Worm (Caenorhabditis elegans) whole organism, young adult: ENCODE data around the gene spp-3.

ENCODE experiments used
- B0035.1 ChIP-seq: sonication (generic microtip); optimal IDR thresholded peaks from 2 replicates; lab custom pipeline; 2016; ENCODE audit warnings: missing genetic modification characterization, mild to moderate bottlenecking, missing compliant biosample characterization, missing genotype, missing genetic modification reagents
- B0261.1 ChIP-seq: sonication (generic microtip); optimal IDR thresholded peaks from 2 replicates; lab custom pipeline; 2016; ENCODE audit warnings: mild to moderate bottlenecking, missing genetic modification characterization, moderate library complexity, missing compliant biosample characterization
- B0336.3 ChIP-seq: fragments of 200-800 bp; sonication (Bioruptor generic); IDR thresholded peaks from 2 replicates; pipeline ENCODE4 v1.3.6; 2022; ENCODE audit warnings: missing genetic modification characterization, missing compliant biosample characterization
- D2030.7 ChIP-seq: fragments of 200-800 bp; sonication (Bioruptor generic); IDR thresholded peaks from 2 replicates; pipeline ENCODE4 v1.3.6; 2022; ENCODE audit warnings: missing genetic modification reagents, missing genetic modification characterization, missing compliant biosample characterization
- F23B12.7 ChIP-seq: sonication (generic microtip); optimal IDR thresholded peaks from 2 replicates; lab custom pipeline; 2017; ENCODE audit warnings: missing genetic modification characterization, mild to moderate bottlenecking, missing compliant biosample characterization, antibody characterized with exemption, moderate library complexity; ENCODE audit not compliant: insufficient read depth
- F33H1.4 ChIP-seq: fragments of 200-800 bp; sonication (Bioruptor generic); IDR thresholded peaks from 2 replicates; pipeline ENCODE4 v1.3.6; 2022; ENCODE audit warnings: missing genetic modification reagents, missing genetic modification characterization, missing compliant biosample characterization
- F37B4.10 ChIP-seq: fragments of 200-800 bp; sonication (Bioruptor generic); IDR thresholded peaks from 2 replicates; pipeline ENCODE4 v1.3.6; 2022; ENCODE audit warnings: missing genetic modification characterization, missing compliant biosample characterization
- F52B5.7 ChIP-seq: sonication (generic microtip); optimal IDR thresholded peaks from 2 replicates; lab custom pipeline; 2016; ENCODE audit warnings: mild to moderate bottlenecking, missing genetic modification characterization, missing compliant biosample characterization
- K11D2.4 ChIP-seq: fragments of 200-800 bp; sonication (Bioruptor generic); IDR thresholded peaks from 2 replicates; pipeline ENCODE4 v1.3.6; 2022; ENCODE audit warnings: missing genetic modification reagents, missing genetic modification characterization, missing compliant biosample characterization
- K12H6.12 ChIP-seq: fragments of 200-800 bp; sonication (Bioruptor generic); optimal IDR thresholded peaks from 2 replicates; lab custom pipeline; 2018; ENCODE audit warnings: mild to moderate bottlenecking, missing genetic modification characterization, missing compliant biosample characterization
- T26A5.8 ChIP-seq: sonication (generic microtip); optimal IDR thresholded peaks from 2 replicates; lab custom pipeline; 2016; ENCODE audit warnings: missing genetic modification characterization, missing compliant biosample characterization
- Y53F4B.3 ChIP-seq: fragments of 200-800 bp; sonication (Bioruptor generic); IDR thresholded peaks from 2 replicates; pipeline ENCODE4 v1.3.6; 2022; ENCODE audit warnings: missing genetic modification reagents, missing genetic modification characterization, missing compliant biosample characterization
- Y56A3A.18 ChIP-seq: fragments of 200-800 bp; sonication (Bioruptor generic); IDR thresholded peaks from 2 replicates; pipeline ENCODE4 v1.3.6; 2022; ENCODE audit warnings: missing genetic modification reagents, missing genetic modification characterization, missing compliant biosample characterization
- aptf-3 ChIP-seq: fragments of 200-800 bp; sonication (Bioruptor generic); IDR thresholded peaks from 2 replicates; pipeline ENCODE4 v1.3.6; 2022; ENCODE audit warnings: missing genetic modification characterization, missing compliant biosample characterization
- atf-7 ChIP-seq: sonication (generic microtip); optimal IDR thresholded peaks from 2 replicates; lab custom pipeline; 2017; ENCODE audit warnings: mild to moderate bottlenecking, missing genetic modification characterization, missing compliant biosample characterization
- attf-6 ChIP-seq: fragments of 200-800 bp; sonication (Bioruptor generic); IDR thresholded peaks from 2 replicates; pipeline ENCODE4 v1.3.6; 2022; ENCODE audit warnings: missing genetic modification reagents, missing genetic modification characterization, missing compliant biosample characterization
- bed-2 ChIP-seq: fragments of 200-800 bp; sonication (Bioruptor generic); IDR thresholded peaks from 2 replicates; pipeline ENCODE4 v1.3.6; 2022; ENCODE audit warnings: missing genetic modification reagents, missing genetic modification characterization, missing compliant biosample characterization
- cebp-1 ChIP-seq, 2 experiments: fragments of 200-800 bp in 1 of 2; sonication (Bioruptor generic) in 1 of 2; sonication (generic microtip) in 1 of 2; IDR thresholded peaks in 1 of 2; optimal IDR thresholded peaks in 1 of 2; 2 replicates each; pipeline versions ENCODE4 v1.3.6 to Lab custom; 2017 to 2022; ENCODE audit warnings: missing compliant biosample characterization in 2 of 2, missing genetic modification characterization in 2 of 2, mild to moderate bottlenecking in 1 of 2, missing genetic modification reagents in 1 of 2, moderate library complexity in 1 of 2
- ceh-100 ChIP-seq: fragments of 200-800 bp; sonication (Bioruptor generic); IDR thresholded peaks from 2 replicates; pipeline ENCODE4 v1.3.6; 2022; ENCODE audit warnings: missing genetic modification reagents, missing genetic modification characterization, missing compliant biosample characterization
- ceh-27 ChIP-seq: fragments of 200-800 bp; sonication (Bioruptor generic); optimal IDR thresholded peaks from 2 replicates; lab custom pipeline; 2018; ENCODE audit warnings: mild to moderate bottlenecking, missing genetic modification characterization, moderate library complexity, missing compliant biosample characterization
- ceh-40 ChIP-seq: fragments of 200-800 bp; sonication (Bioruptor generic); IDR thresholded peaks from 2 replicates; pipeline ENCODE4 v1.3.6; 2022; ENCODE audit warnings: missing genetic modification characterization, missing compliant biosample characterization
- ceh-58 ChIP-seq: fragments of 200-800 bp; sonication (Bioruptor generic); IDR thresholded peaks from 2 replicates; pipeline ENCODE4 v1.3.6; 2022; ENCODE audit warnings: missing genetic modification characterization, missing compliant biosample characterization
- ceh-79 ChIP-seq: sonication (generic microtip); optimal IDR thresholded peaks from 2 replicates; lab custom pipeline; 2017; ENCODE audit warnings: mild to moderate bottlenecking, missing genetic modification characterization, missing compliant biosample characterization
- dpl-1 ChIP-seq: fragments of 150-350 bp; optimal IDR thresholded peaks from 2 replicates; lab custom pipeline; 2014; ENCODE audit warnings: missing biosample characterization, missing genetic modification reagents, missing genetic modification characterization
- efl-1 ChIP-seq: fragments of 150-350 bp; optimal IDR thresholded peaks from 2 replicates; lab custom pipeline; 2014; ENCODE audit warnings: missing biosample characterization, missing genetic modification reagents, missing genetic modification characterization
- egl-44 ChIP-seq: fragments of 200-800 bp; sonication (Bioruptor generic); IDR thresholded peaks from 2 replicates; pipeline ENCODE4 v1.3.6; 2022; ENCODE audit warnings: missing genetic modification reagents, missing genetic modification characterization, missing compliant biosample characterization
- egrh-3 ChIP-seq: fragments of 200-800 bp; sonication (Bioruptor generic); IDR thresholded peaks from 2 replicates; pipeline ENCODE4 v1.3.6; 2022; ENCODE audit warnings: missing genetic modification reagents, missing genetic modification characterization, missing compliant biosample characterization
- ekl-4 ChIP-seq: fragments of 200-800 bp; sonication (Bioruptor generic); IDR thresholded peaks from 2 replicates; pipeline ENCODE4 v1.3.6; 2022; ENCODE audit warnings: missing genetic modification reagents, missing genetic modification characterization, missing compliant biosample characterization
- hrde-1 ChIP-seq: sonication (generic microtip); optimal IDR thresholded peaks from 2 replicates; lab custom pipeline; 2016; ENCODE audit warnings: missing genetic modification characterization, mild to moderate bottlenecking, missing compliant biosample characterization, moderate library complexity, missing genotype, missing genetic modification reagents, borderline replicate concordance
- lin-40 ChIP-seq: sonication (generic microtip); optimal IDR thresholded peaks from 2 replicates; lab custom pipeline; 2016; ENCODE audit warnings: missing genetic modification characterization, mild to moderate bottlenecking, missing compliant biosample characterization, missing genotype, missing genetic modification reagents
- lsl-1 ChIP-seq: fragments of 200-800 bp; sonication (Bioruptor generic); optimal IDR thresholded peaks from 2 replicates; lab custom pipeline; 2018; ENCODE audit warnings: mild to moderate bottlenecking, missing genetic modification characterization, moderate library complexity, missing compliant biosample characterization
- lsy-27 ChIP-seq: sonication (generic microtip); optimal IDR thresholded peaks from 2 replicates; lab custom pipeline; 2017; ENCODE audit warnings: missing genetic modification characterization, mild to moderate bottlenecking, missing compliant biosample characterization, antibody characterized with exemption, missing genotype, borderline replicate concordance; ENCODE audit not compliant: insufficient read depth
- madf-3 ChIP-seq: fragments of 200-800 bp; sonication (Bioruptor generic); IDR thresholded peaks from 2 replicates; pipeline ENCODE4 v1.3.6; 2022; ENCODE audit warnings: missing genetic modification reagents, missing genetic modification characterization, missing compliant biosample characterization
- madf-6 ChIP-seq: fragments of 200-800 bp; sonication (Bioruptor generic); IDR thresholded peaks from 2 replicates; pipeline ENCODE4 v1.3.6; 2022; ENCODE audit warnings: missing genetic modification reagents, missing genetic modification characterization, missing compliant biosample characterization
- madf-8 ChIP-seq: fragments of 200-800 bp; sonication (Bioruptor generic); conservative IDR thresholded peaks from 2 replicates; pipeline ENCODE4 v1.3.6; 2022; ENCODE audit warnings: missing genetic modification reagents, missing genetic modification characterization, missing compliant biosample characterization
- mcd-1 ChIP-seq: fragments of 200-800 bp; sonication (Bioruptor generic); IDR thresholded peaks from 2 replicates; pipeline ENCODE4 v1.3.6; 2022; ENCODE audit warnings: missing genetic modification reagents, missing genetic modification characterization, missing compliant biosample characterization
- mxl-1 ChIP-seq: sonication (generic microtip); optimal IDR thresholded peaks from 2 replicates; lab custom pipeline; 2016; ENCODE audit warnings: missing genetic modification characterization, missing compliant biosample characterization
- nhr-120 ChIP-seq: fragments of 200-800 bp; sonication (Bioruptor generic); IDR thresholded peaks from 2 replicates; pipeline ENCODE4 v1.3.6; 2022; ENCODE audit warnings: missing genetic modification characterization, missing compliant biosample characterization
- nhr-27 ChIP-seq: fragments of 200-800 bp; sonication (Bioruptor generic); optimal IDR thresholded peaks from 2 replicates; lab custom pipeline; 2018; ENCODE audit warnings: mild to moderate bottlenecking, missing genetic modification characterization, moderate library complexity, missing compliant biosample characterization
- repo-1 ChIP-seq: sonication (generic microtip); optimal IDR thresholded peaks from 2 replicates; lab custom pipeline; 2017; ENCODE audit warnings: mild to moderate bottlenecking, missing genetic modification characterization, missing compliant biosample characterization
- sdz-38 ChIP-seq: sonication (generic microtip); optimal IDR thresholded peaks from 2 replicates; lab custom pipeline; 2016; ENCODE audit warnings: missing genotype, missing genetic modification characterization, missing compliant biosample characterization
- somi-1 ChIP-seq: fragments of 200-800 bp; sonication (Bioruptor generic); optimal IDR thresholded peaks from 2 replicates; lab custom pipeline; 2018; ENCODE audit warnings: mild to moderate bottlenecking, missing genetic modification characterization, missing compliant biosample characterization
- tbx-9 ChIP-seq: sonication (generic microtip); optimal IDR thresholded peaks from 2 replicates; lab custom pipeline; 2016; ENCODE audit warnings: borderline replicate concordance, missing genetic modification characterization, inconsistent platforms, missing compliant biosample characterization
- unc-130 ChIP-seq: sonication (generic microtip); optimal IDR thresholded peaks from 2 replicates; lab custom pipeline; 2016; ENCODE audit warnings: missing genetic modification reagents, missing genetic modification characterization, missing compliant biosample characterization
- xnd-1 ChIP-seq: sonication (generic microtip); optimal IDR thresholded peaks from 2 replicates; lab custom pipeline; 2016; ENCODE audit warnings: missing genotype, missing genetic modification reagents, missing genetic modification characterization, missing compliant biosample characterization
- zfh-2 ChIP-seq: fragments of 200-800 bp; sonication (Bioruptor generic); conservative IDR thresholded peaks from 2 replicates; pipeline ENCODE4 v1.3.6; 2022; ENCODE audit warnings: missing genetic modification reagents, missing genetic modification characterization, missing compliant biosample characterization
- ztf-18 ChIP-seq: sonication (generic microtip); optimal IDR thresholded peaks from 2 replicates; lab custom pipeline; 2016; ENCODE audit warnings: missing genotype, mild to moderate bottlenecking, missing genetic modification characterization, missing compliant biosample characterization
- ztf-22 ChIP-seq: fragments of 200-800 bp; sonication (Bioruptor generic); optimal IDR thresholded peaks from 2 replicates; lab custom pipeline; 2018; ENCODE audit warnings: mild to moderate bottlenecking, missing genetic modification characterization, moderate library complexity, missing compliant biosample characterization
- ztf-3 ChIP-seq: fragments of 200-800 bp; sonication (Bioruptor generic); optimal IDR thresholded peaks from 2 replicates; lab custom pipeline; 2018; ENCODE audit warnings: mild to moderate bottlenecking, missing genetic modification characterization, missing compliant biosample characterization

The spp-3 gene

DNA sequence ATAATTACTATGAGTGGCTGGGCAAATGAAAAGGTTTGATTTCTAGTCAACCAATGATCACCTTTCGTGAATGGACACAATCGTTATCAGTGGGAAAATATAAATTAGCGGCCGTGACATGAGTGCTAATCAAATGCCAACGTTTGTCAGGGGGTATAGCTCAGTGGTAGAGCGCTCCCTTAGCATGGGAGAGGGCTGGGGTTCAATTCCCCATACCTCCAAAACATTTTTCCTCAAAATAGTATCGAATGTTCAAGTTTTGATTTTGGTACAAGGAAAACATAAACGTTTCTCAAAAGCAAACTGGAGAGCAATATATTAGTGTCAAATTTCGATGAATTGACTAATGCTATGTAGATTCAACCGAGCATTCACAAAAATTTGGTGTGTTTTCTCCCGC is 8.5 kb upstream of the spp-3 start:
- TF ChIP-seq ekl-4 (GFP tag; lab: Robert Waterston, UW) (peak; percentile 37; the same call in 1 of the 2 replicates), K11D2.4 (GFP tag; lab: Robert Waterston, UW) (no peak), ztf-22 (GFP tag; lab: Kevin White, UChicago) (peak; percentile 21), hrde-1 (peak; percentile 44), mxl-1 (tag; lab: Kevin White, UChicago) (peak; percentile 66), madf-8 (GFP tag; lab: Robert Waterston, UW) (no peak), nhr-27 (tag; lab: Kevin White, UChicago) (no peak), madf-6 (GFP tag; lab: Robert Waterston, UW) (peak; percentile 39; the same call in 1 of the 2 replicates), cebp-1 (GFP tag; IDR thresholded peaks at IDR 0.05; lab: Robert Waterston, UW) (no peak), cebp-1 (tag; optimal IDR thresholded peaks at IDR 0.05; lab: Kevin White, UChicago) (peak; percentile 59), F37B4.10 (GFP tag; lab: Robert Waterston, UW) (no peak), ztf-18 (tag; lab: Kevin White, UChicago) (peak; percentile 61), egrh-3 (GFP tag; lab: Robert Waterston, UW) (no peak), ceh-27 (peak; percentile 11), T26A5.8 (tag; lab: Kevin White, UChicago) (no peak), ceh-100 (no peak), F52B5.7 (tag; lab: Kevin White, UChicago) (peak; percentile 17), xnd-1 (tag; lab: Kevin White, UChicago) (no peak), lsl-1 (no peak), F23B12.7 (tag; lab: Kevin White, UChicago) (peak; percentile 46), mcd-1 (no peak), lin-40 (peak; percentile 40), somi-1 (GFP tag; lab: Kevin White, UChicago) (peak; percentile 14), nhr-120 (no peak), K12H6.12 (tag; lab: Kevin White, UChicago) (peak; percentile 0), attf-6 (GFP tag; lab: Robert Waterston, UW) (0 out of 2 replicates have a peak, but pooled peaks have one; percentile 47), B0261.1 (tag; lab: Kevin White, UChicago) (peak; percentile 88), madf-3 (GFP tag; lab: Robert Waterston, UW) (0 out of 2 replicates have a peak, but pooled peaks have one; percentile 63), D2030.7 (GFP tag; lab: Robert Waterston, UW) (no peak; the same call in 1 of the 2 replicates), atf-7 (tag; lab: Kevin White, UChicago) (peak; percentile 40), F33H1.4 (GFP tag; lab: Robert Waterston, UW) (no peak), Y53F4B.3 (GFP tag; lab: Robert Waterston, UW) (no peak), tbx-9 (tag; lab: Kevin White, UChicago) (no peak), ztf-3 (no peak), Y56A3A.18 (GFP tag; lab: Robert Waterston, UW) (peak; percentile 82), ceh-40 (peak; percentile 88), ceh-79 (tag; lab: Kevin White, UChicago) (no peak), egl-44 (GFP tag; lab: Robert Waterston, UW) (peak; percentile 75), sdz-38 (tag; lab: Kevin White, UChicago) (no peak), aptf-3 (GFP tag; lab: Robert Waterston, UW) (no peak), dpl-1 (GFP tag; lab: Kevin White, UChicago) (no peak), B0336.3 (GFP tag; lab: Robert Waterston, UW) (0 out of 2 replicates have a peak, but pooled peaks have one; percentile 20), unc-130 (GFP tag; lab: Kevin White, UChicago) (no peak), zfh-2 (GFP tag; lab: Robert Waterston, UW) (no peak), B0035.1 (tag; lab: Kevin White, UChicago) (peak; percentile 29), repo-1 (tag; lab: Kevin White, UChicago) (no peak), ceh-58 (GFP tag; lab: Robert Waterston, UW) (no peak), efl-1 (GFP tag; lab: Kevin White, UChicago) (no peak), lsy-27 (tag; lab: Kevin White, UChicago) (peak; percentile 36), bed-2 (GFP tag; lab: Robert Waterston, UW) (no peak)
